Worm (Caenorhabditis elegans): ENCODE results near the gene tftc-1.

Gene tftc-1

DNA sequence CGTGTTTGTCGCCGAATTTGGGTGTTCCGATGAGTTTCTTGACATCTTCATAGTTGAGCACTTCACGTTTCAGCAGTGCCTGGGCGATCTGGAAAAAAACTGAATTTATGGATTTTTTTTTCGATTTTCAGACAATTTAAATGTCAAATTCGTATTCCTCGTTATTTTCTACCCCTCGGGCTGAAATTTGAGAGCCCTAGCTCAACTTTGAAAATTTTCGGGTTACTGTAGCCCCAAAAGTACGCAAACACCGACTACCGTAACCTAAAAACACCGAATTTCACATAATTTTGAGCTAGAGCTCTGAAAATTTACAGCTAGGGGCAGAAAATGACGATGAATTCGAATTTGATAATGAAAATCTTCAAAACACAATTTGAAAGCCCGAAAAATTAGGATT lies 15.1 kb upstream of the tftc-1 start:
- peak; percentile 67 for TF ChIP-seq lsy-2 (tag; optimal IDR thresholded peaks at IDR 0.05)
- TF ChIP-seq blmp-1 (tag; optimal IDR thresholded peaks at IDR 0.05): no peak

DNA sequence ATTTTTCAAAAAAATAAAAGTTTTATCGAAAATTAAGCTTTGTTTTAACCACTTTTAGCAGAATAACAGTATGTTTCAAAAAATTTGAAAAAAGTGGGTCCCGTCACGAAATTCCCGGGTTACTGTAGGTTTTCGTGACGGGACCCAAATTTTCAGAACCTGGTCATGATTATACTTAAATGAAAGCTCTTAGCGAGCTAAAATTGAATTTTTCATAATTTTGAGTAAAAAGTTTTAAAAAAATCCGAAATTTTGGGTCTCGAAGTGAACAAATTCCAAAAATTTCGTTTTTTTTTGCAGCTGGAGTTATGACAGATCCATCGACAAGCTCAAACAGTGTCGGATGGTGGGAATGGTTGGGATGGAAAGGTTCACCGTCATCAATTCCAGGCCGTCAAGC lies 34.6 kb downstream of the tftc-1 start, which contains the start of gene Y38F2AR.3:
Gene Y38F2AR.3 (plus strand): TSS at position 301 of the 400 bp plus-strand sequence.
- TF ChIP-seq M03D4.4 (tag; optimal IDR thresholded peaks at IDR 0.05) (no peak), ztf-11 (tag; optimal IDR thresholded peaks at IDR 0.05) (no peak), hlh-1 (tag; optimal IDR thresholded peaks at IDR 0.05) (no peak), nhr-2 (tag; optimal IDR thresholded peaks at IDR 0.05) (no peak), unc-120 (tag; optimal IDR thresholded peaks at IDR 0.05; ENCODE audit: poor library complexity, severe bottlenecking) (no peak), ham-2 (GFP tag; optimal IDR thresholded peaks at IDR 0.05) (no peak), elt-3 (tag; optimal IDR thresholded peaks at IDR 0.05) (no peak)

DNA sequence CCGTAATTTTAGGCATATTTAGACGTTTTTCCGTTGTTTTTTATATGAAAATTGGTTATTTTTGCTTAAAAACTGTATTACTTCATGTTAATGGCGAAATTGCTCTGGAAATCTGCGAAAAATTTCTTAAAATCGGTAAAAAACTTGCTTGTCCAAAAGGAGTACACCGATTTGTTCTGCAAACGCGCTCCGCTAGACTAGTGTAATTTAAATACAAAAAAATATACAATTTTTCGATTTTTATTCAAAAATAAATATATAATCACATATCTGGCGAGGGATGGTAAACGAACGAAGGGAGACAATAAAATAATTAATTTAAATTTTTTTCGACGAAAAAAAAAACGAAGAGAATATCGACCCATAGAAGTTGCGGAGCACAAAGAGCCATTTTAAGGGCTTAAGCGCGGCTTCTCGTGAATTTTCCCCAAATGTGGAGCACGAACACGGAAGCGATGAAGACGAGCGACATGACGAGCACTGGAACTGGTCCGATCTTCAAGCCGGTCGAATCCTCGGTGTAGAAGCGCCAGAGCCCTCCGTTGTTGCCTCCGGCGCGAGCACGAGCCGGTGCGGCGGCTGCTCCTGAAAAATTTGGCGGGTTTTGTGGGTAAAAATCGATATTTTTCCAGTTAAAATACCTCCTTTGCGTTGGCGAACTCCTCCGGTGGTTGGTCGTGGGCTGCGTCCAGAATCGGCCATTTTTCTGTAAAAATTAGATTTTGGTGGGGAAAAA lies 39.1 kb downstream of the tftc-1 start, which contains the start of gene sec-61.B:
Gene sec-61.B (minus strand): TSS at position 706 of the 736 bp plus-strand sequence.
- no peak for TF ChIP-seq drap-1 (GFP tag; optimal IDR thresholded peaks at IDR 0.05)
- no peak for TF ChIP-seq mep-1 (tag; optimal IDR thresholded peaks at IDR 0.05)
- no peak for TF ChIP-seq snpc-4 (tag; optimal IDR thresholded peaks at IDR 0.05)

- TF ChIP-seq mls-2 (tag; optimal IDR thresholded peaks at IDR 0.05) (peak; percentile 34), snpc-4 (tag; optimal IDR thresholded peaks at IDR 0.05) (no peak), lsy-2 (tag; optimal IDR thresholded peaks at IDR 0.05) (peak; percentile 93), nhr-76 (tag; optimal IDR thresholded peaks at IDR 0.05) (no peak), elt-3 (tag; optimal IDR thresholded peaks at IDR 0.05) (peak; percentile 53), sptf-1 (tag; optimal IDR thresholded peaks at IDR 0.05) (peak; percentile 80), ceh-43 (GFP tag; optimal IDR thresholded peaks at IDR 0.05) (peak; percentile 25), nhr-28 (tag; optimal IDR thresholded peaks at IDR 0.05) (no peak), ham-2 (GFP tag; optimal IDR thresholded peaks at IDR 0.05) (peak; percentile 72), mab-5 (tag; optimal IDR thresholded peaks at IDR 0.05) (no peak), nhr-2 (tag; optimal IDR thresholded peaks at IDR 0.05) (peak; percentile 14), ceh-83 (GFP tag; optimal IDR thresholded peaks at IDR 0.05) (no peak), hlh-1 (tag; optimal IDR thresholded peaks at IDR 0.05) (peak; percentile 46), ceh-39 (tag; optimal IDR thresholded peaks at IDR 0.05) (peak; percentile 74), drap-1 (GFP tag; optimal IDR thresholded peaks at IDR 0.05) (peak; percentile 76), bed-3 (GFP tag; optimal IDR thresholded peaks at IDR 0.05) (no peak), lin-13 (tag; optimal IDR thresholded peaks at IDR 0.05) (peak; percentile 99), tbx-8 (GFP tag; optimal IDR thresholded peaks at IDR 0.05) (peak; percentile 16), pha-4 (tag; optimal IDR thresholded peaks at IDR 0.05) (peak; percentile 99), nhr-12 (tag; optimal IDR thresholded peaks at IDR 0.05) (peak; percentile 76), unc-120 (tag; optimal IDR thresholded peaks at IDR 0.05; ENCODE audit: poor library complexity, severe bottlenecking) (peak; percentile 72), zip-8 (tag; optimal IDR thresholded peaks at IDR 0.05) (no peak), ces-1 (GFP tag; optimal IDR thresholded peaks at IDR 0.05) (peak; percentile 53), mep-1 (tag; optimal IDR thresholded peaks at IDR 0.05) (peak; percentile 93), unc-62 (GFP tag; optimal IDR thresholded peaks at IDR 0.05) (peak; percentile 58), flh-1 (GFP tag; optimal IDR thresholded peaks at IDR 0.05) (no peak), cnd-1 (tag; optimal IDR thresholded peaks at IDR 0.05) (peak; percentile 78), lin-32 (GFP tag; optimal IDR thresholded peaks at IDR 0.05) (no peak), M03D4.4 (tag; optimal IDR thresholded peaks at IDR 0.05) (peak; percentile 82), elt-1 (tag; optimal IDR thresholded peaks at IDR 0.05; ENCODE audit: borderline replicate concordance, insufficient read depth) (no peak), ztf-11 (tag; optimal IDR thresholded peaks at IDR 0.05) (peak; percentile 32), blmp-1 (tag; optimal IDR thresholded peaks at IDR 0.05) (no peak), sem-2 (GFP tag; optimal IDR thresholded peaks at IDR 0.05) (no peak), unc-39 (tag; optimal IDR thresholded peaks at IDR 0.05) (no peak), nhr-237 (tag; optimal IDR thresholded peaks at IDR 0.05) (peak; percentile 93)
Measured at ce11 chrIV:2388949-2389495, 40.0 kb downstream of the tftc-1 start, which contains the start of gene trap-3. Gene trap-3, plus strand, starts transcription at chrIV:2389445.

All from whole organism, mixed stage, embryonic.